Worm (Caenorhabditis elegans) whole organism, L4 larva: Measurements from ENCODE around the gene srt-68.

Source experiments
- F10B5.3 ChIP-seq: sonication (generic microtip); optimal IDR thresholded peaks from 2 replicates; lab custom pipeline; 2016; ENCODE audit warnings: mild to moderate bottlenecking, missing genetic modification characterization, missing compliant biosample characterization
- F26F4.8 ChIP-seq: fragments of 200-800 bp; sonication (Bioruptor generic); conservative IDR thresholded peaks from 2 replicates; pipeline ENCODE4 v1.3.6; 2022; ENCODE audit warnings: missing genetic modification characterization, missing compliant biosample characterization
- F37D6.2 ChIP-seq: sonication (generic microtip); optimal IDR thresholded peaks from 2 replicates; lab custom pipeline; 2016; ENCODE audit warnings: mild to moderate bottlenecking, missing genetic modification characterization, missing compliant biosample characterization
- F49E8.2 ChIP-seq: sonication (generic microtip); optimal IDR thresholded peaks from 2 replicates; lab custom pipeline; 2016; ENCODE audit warnings: missing compliant biosample characterization, mild to moderate bottlenecking, missing genetic modification characterization, borderline replicate concordance
- T20F7.1 ChIP-seq: fragments of 200-800 bp; sonication (Bioruptor generic); optimal IDR thresholded peaks from 2 replicates; lab custom pipeline; 2018; ENCODE audit warnings: mild to moderate bottlenecking, missing genetic modification characterization, missing compliant biosample characterization
- T26A8.4 ChIP-seq: fragments of 200-800 bp; sonication (Bioruptor generic); IDR thresholded peaks from 2 replicates; pipeline ENCODE4 v1.3.6; 2022; ENCODE audit warnings: missing genetic modification characterization, missing compliant biosample characterization
- Y105C5A.15 ChIP-seq: fragments of 200-800 bp; sonication (Bioruptor generic); IDR thresholded peaks from 2 replicates; pipeline ENCODE4 v1.3.6; 2022; ENCODE audit warnings: missing genetic modification characterization, missing compliant biosample characterization
- ZK546.5 ChIP-seq, 2 experiments: sonication (generic microtip); optimal IDR thresholded peaks; 2 replicates each; lab custom pipeline; 2017; ENCODE audit warnings: missing biosample characterization in 2 of 2, missing genetic modification characterization in 2 of 2
- ceh-20 ChIP-seq: fragments of 200-800 bp; sonication (Bioruptor generic); IDR thresholded peaks from 2 replicates; pipeline ENCODE4 v1.3.6; 2022; ENCODE audit warnings: missing genetic modification reagents, missing genetic modification characterization, missing compliant biosample characterization
- ctbp-1 ChIP-seq: fragments of 200-800 bp; sonication (Bioruptor generic); IDR thresholded peaks from 2 replicates; pipeline ENCODE4 v1.3.6; 2022; ENCODE audit warnings: missing genetic modification reagents, missing genetic modification characterization, missing compliant biosample characterization
- dmd-6 ChIP-seq: fragments of 200-800 bp; sonication (Bioruptor generic); IDR thresholded peaks from 2 replicates; pipeline ENCODE4 v1.3.6; 2022; ENCODE audit warnings: missing genetic modification reagents, missing genetic modification characterization, missing compliant biosample characterization
- dmd-8 ChIP-seq: fragments of 200-800 bp; sonication (Bioruptor generic); IDR thresholded peaks from 2 replicates; pipeline ENCODE4 v1.3.6; 2022; ENCODE audit warnings: missing genetic modification characterization, missing compliant biosample characterization
- dpl-1 ChIP-seq: fragments of 150-350 bp; optimal IDR thresholded peaks from 2 replicates; lab custom pipeline; 2014; ENCODE audit warnings: missing biosample characterization, missing genetic modification reagents, missing genetic modification characterization
- duxl-1 ChIP-seq: sonication (generic microtip); optimal IDR thresholded peaks from 2 replicates; lab custom pipeline; 2016; ENCODE audit warnings: mild to moderate bottlenecking, missing genetic modification characterization, moderate library complexity, missing compliant biosample characterization; ENCODE audit not compliant: poor library complexity
- egl-43 ChIP-seq: fragments of 200-800 bp; sonication (Bioruptor generic); IDR thresholded peaks from 2 replicates; pipeline ENCODE4 v1.3.6; 2022; ENCODE audit warnings: missing genetic modification reagents, missing genetic modification characterization, missing compliant biosample characterization
- fos-1 ChIP-seq: fragments of 150-350 bp; optimal IDR thresholded peaks from 2 replicates; lab custom pipeline; 2014; ENCODE audit warnings: missing biosample characterization, missing genetic modification characterization
- gei-8 ChIP-seq: fragments of 200-800 bp; sonication (Bioruptor generic); optimal IDR thresholded peaks from 2 replicates; lab custom pipeline; 2018; ENCODE audit warnings: mild to moderate bottlenecking, missing genetic modification characterization, missing compliant biosample characterization
- hlh-11 ChIP-seq: fragments of 200-800 bp; sonication (Bioruptor generic); optimal IDR thresholded peaks from 2 replicates; lab custom pipeline; 2018; ENCODE audit warnings: mild to moderate bottlenecking, missing genetic modification characterization, missing compliant biosample characterization
- hlh-30 ChIP-seq: sonication (generic microtip); optimal IDR thresholded peaks from 2 replicates; lab custom pipeline; 2017; ENCODE audit warnings: antibody characterized with exemption, mild to moderate bottlenecking, missing genetic modification characterization, missing compliant biosample characterization; ENCODE audit not compliant: insufficient read depth
- hmg-1.1 ChIP-seq: fragments of 200-800 bp; sonication (Bioruptor generic); IDR thresholded peaks from 2 replicates; pipeline ENCODE4 v1.3.6; 2022; ENCODE audit warnings: missing genetic modification reagents, missing genetic modification characterization, missing compliant biosample characterization
- lin-38 ChIP-seq: fragments of 200-800 bp; sonication (Bioruptor generic); IDR thresholded peaks from 2 replicates; pipeline ENCODE4 v1.3.6; 2022; ENCODE audit warnings: missing genetic modification reagents, missing genetic modification characterization, missing compliant biosample characterization
- lin-39 ChIP-seq: fragments of 150-350 bp; optimal IDR thresholded peaks from 2 replicates; lab custom pipeline; 2014; ENCODE audit warnings: missing biosample characterization, missing genetic modification reagents, missing genetic modification characterization
- lsy-2 ChIP-seq, 2 experiments: fragments of 150-350 bp in 1 of 2; sonication (generic microtip) in 1 of 2; optimal IDR thresholded peaks; 2 replicates each; lab custom pipeline; 2014 to 2017; ENCODE audit warnings: missing biosample characterization in 2 of 2, missing genetic modification characterization in 2 of 2
- madf-5 ChIP-seq, 2 experiments: fragments of 200-800 bp; sonication (Bioruptor generic); IDR thresholded peaks; 2 replicates each; pipeline ENCODE4 v1.3.6; 2022; ENCODE audit warnings: missing compliant biosample characterization in 2 of 2, missing genetic modification characterization in 2 of 2
- madf-9 ChIP-seq: fragments of 200-800 bp; sonication (Bioruptor generic); conservative IDR thresholded peaks from 2 replicates; pipeline ENCODE4 v1.3.6; 2022; ENCODE audit warnings: missing genetic modification reagents, missing genetic modification characterization, missing compliant biosample characterization
- mdl-1 ChIP-seq, 2 experiments: fragments of 150-350 bp in 1 of 2; sonication (generic microtip) in 1 of 2; optimal IDR thresholded peaks; 2 replicates each; lab custom pipeline; 2014 to 2017; ENCODE audit warnings: missing biosample characterization in 2 of 2, missing genetic modification characterization in 2 of 2
- mep-1 ChIP-seq: fragments of 150-350 bp; sonication (generic microtip); optimal IDR thresholded peaks from 3 replicates; lab custom pipeline; 2014; ENCODE audit warnings: missing biosample characterization, missing genetic modification characterization
- mes-2 ChIP-seq: sonication (generic microtip); optimal IDR thresholded peaks from 2 replicates; lab custom pipeline; 2016; ENCODE audit warnings: missing genotype, mild to moderate bottlenecking, missing genetic modification characterization, missing compliant biosample characterization; ENCODE audit not compliant: poor library complexity, severe bottlenecking
- nhr-11 ChIP-seq: fragments of 150-350 bp; optimal IDR thresholded peaks from 2 replicates; lab custom pipeline; 2014; ENCODE audit warnings: missing biosample characterization, missing genetic modification characterization
- nhr-111 ChIP-seq: fragments of 200-800 bp; sonication (Bioruptor generic); optimal IDR thresholded peaks from 2 replicates; lab custom pipeline; 2018; ENCODE audit warnings: mild to moderate bottlenecking, missing genetic modification characterization, missing compliant biosample characterization
- nhr-42 ChIP-seq: fragments of 200-800 bp; sonication (Bioruptor generic); IDR thresholded peaks from 2 replicates; pipeline ENCODE4 v1.3.6; 2022; ENCODE audit warnings: missing genetic modification characterization, missing compliant biosample characterization
- nhr-48 ChIP-seq: sonication (generic microtip); optimal IDR thresholded peaks from 2 replicates; lab custom pipeline; 2016; ENCODE audit warnings: mild to moderate bottlenecking, missing genetic modification characterization, missing compliant biosample characterization
- rbr-2 ChIP-seq: sonication (generic microtip); optimal IDR thresholded peaks from 2 replicates; lab custom pipeline; 2016; ENCODE audit warnings: missing genotype, missing genetic modification characterization, missing compliant biosample characterization
- spr-3 ChIP-seq: fragments of 200-800 bp; sonication (Bioruptor generic); optimal IDR thresholded peaks from 2 replicates; lab custom pipeline; 2018; ENCODE audit warnings: mild to moderate bottlenecking, missing genetic modification characterization, missing compliant biosample characterization
- tag-97 ChIP-seq: fragments of 200-800 bp; sonication (Bioruptor generic); IDR thresholded peaks from 2 replicates; pipeline ENCODE4 v1.3.6; 2022; ENCODE audit warnings: missing genetic modification characterization, missing compliant biosample characterization
- tra-1 ChIP-seq: fragments of 200-800 bp; sonication (Bioruptor generic); IDR thresholded peaks from 2 replicates; pipeline ENCODE4 v1.3.6; 2022; ENCODE audit warnings: missing genetic modification reagents, missing genetic modification characterization, missing compliant biosample characterization
- unc-130 ChIP-seq: sonication (generic microtip); optimal IDR thresholded peaks from 2 replicates; lab custom pipeline; 2016; ENCODE audit warnings: missing genetic modification reagents, missing genetic modification characterization, missing compliant biosample characterization
- vab-7 ChIP-seq: fragments of 200-800 bp; sonication (Bioruptor generic); IDR thresholded peaks from 2 replicates; pipeline ENCODE4 v1.3.6; 2022; ENCODE audit warnings: missing genetic modification reagents, missing genetic modification characterization, missing compliant biosample characterization
- zip-11 ChIP-seq: fragments of 200-800 bp; sonication (Bioruptor generic); IDR thresholded peaks from 2 replicates; pipeline ENCODE4 v1.3.6; 2022; ENCODE audit warnings: missing genetic modification characterization, missing compliant biosample characterization
- zip-2 ChIP-seq: fragments of 150-350 bp; optimal IDR thresholded peaks from 2 replicates; lab custom pipeline; 2014; ENCODE audit warnings: missing biosample characterization, missing genetic modification characterization

srt-68 gene

ce11 chrV:5274974-5275373 lies 23.1 kb upstream of the srt-68 start:
- TF ChIP-seq vab-7 (GFP tag; lab: Robert Waterston, UW): no peak
- TF ChIP-seq rbr-2: peak; percentile 46
- TF ChIP-seq mes-2 (tag; lab: Kevin White, UChicago): peak; percentile 70
- TF ChIP-seq lsy-2 (tag; optimal IDR thresholded peaks at IDR 0.05; lab: Kevin White, UChicago): peak in 1 of 2 experiments; percentile 72
- TF ChIP-seq hmg-1.1 (GFP tag; lab: Robert Waterston, UW): peak; percentile 35
- no peak for TF ChIP-seq unc-130 (GFP tag; lab: Kevin White, UChicago)
- no peak for TF ChIP-seq Y105C5A.15 (GFP tag; lab: Robert Waterston, UW)
- peak; percentile 36 for TF ChIP-seq hlh-11 (tag; lab: Kevin White, UChicago)
- TF ChIP-seq duxl-1 (tag; lab: Kevin White, UChicago): peak; percentile 30
- TF ChIP-seq gei-8: no peak
- TF ChIP-seq ZK546.5 (tag; optimal IDR thresholded peaks at IDR 0.05; lab: Kevin White, UChicago): no peak
- TF ChIP-seq mdl-1 (tag; optimal IDR thresholded peaks at IDR 0.05; lab: Kevin White, UChicago): peak in 1 of 2 experiments; percentile 34
- TF ChIP-seq F10B5.3 (tag; lab: Kevin White, UChicago): no peak
- TF ChIP-seq dpl-1 (GFP tag; lab: Kevin White, UChicago): peak; percentile 66
- peak; percentile 77 for TF ChIP-seq lin-38 (GFP tag; lab: Robert Waterston, UW)
- TF ChIP-seq hlh-30 (tag; lab: Kevin White, UChicago): peak; percentile 61
- TF ChIP-seq nhr-111 (GFP tag; lab: Kevin White, UChicago): no peak
- TF ChIP-seq F26F4.8: no peak
- no peak for TF ChIP-seq dmd-8 (GFP tag; lab: Robert Waterston, UW)
- TF ChIP-seq egl-43: peak; percentile 62; the same call in 1 of the 2 replicates
- peak; percentile 25 for TF ChIP-seq F37D6.2 (tag; lab: Kevin White, UChicago)
- TF ChIP-seq T26A8.4: peak; percentile 13; the same call in 1 of the 2 replicates
- peak; percentile 33 for TF ChIP-seq spr-3
- 0 out of 2 replicates have a peak, but pooled peaks have one; percentile 37 for TF ChIP-seq dmd-6
- peak; percentile 34 for TF ChIP-seq mep-1 (tag; lab: Kevin White, UChicago)
- TF ChIP-seq T20F7.1: no peak

ce11 chrV:5273770-5274169 lies 21.9 kb upstream of the srt-68 start, which contains the start of gene natc-2:
Gene natc-2 (plus strand): TSS chrV:5274070.
- TF ChIP-seq dpl-1 (GFP tag; lab: Kevin White, UChicago): no peak
- TF ChIP-seq nhr-11: no peak
- TF ChIP-seq lin-39 (tag; lab: Kevin White, UChicago): no peak
- TF ChIP-seq zip-2 (tag; lab: Kevin White, UChicago): no peak
- TF ChIP-seq zip-11: no peak
- no peak for TF ChIP-seq nhr-111 (GFP tag; lab: Kevin White, UChicago)
- no peak for TF ChIP-seq nhr-48
- no peak for TF ChIP-seq ceh-20 (GFP tag; lab: Robert Waterston, UW)
- no peak for TF ChIP-seq vab-7 (GFP tag; lab: Robert Waterston, UW)
- TF ChIP-seq madf-5 (GFP tag; IDR thresholded peaks at IDR 0.05; lab: Robert Waterston, UW): no peak
- TF ChIP-seq tag-97 (GFP tag; lab: Robert Waterston, UW): no peak
- no peak for TF ChIP-seq ctbp-1
- no peak for TF ChIP-seq nhr-42 (GFP tag; lab: Robert Waterston, UW)
- no peak for TF ChIP-seq tra-1 (GFP tag; lab: Robert Waterston, UW)
- no peak for TF ChIP-seq dmd-6
- TF ChIP-seq fos-1 (tag; lab: Kevin White, UChicago): no peak
- TF ChIP-seq madf-9 (GFP tag; lab: Robert Waterston, UW): no peak
- TF ChIP-seq unc-130 (GFP tag; lab: Kevin White, UChicago): no peak
- TF ChIP-seq hmg-1.1 (GFP tag; lab: Robert Waterston, UW): no peak
- TF ChIP-seq F49E8.2: no peak
